Fruit fly (Drosophila melanogaster): ENCODE data around the gene CG5421.

CG5421 gene

dm6 chr2L:12466506-12467043, 18.6 kb upstream of the CG5421 start (continued):
- no peak for TF ChIP-seq CG4404 (GFP tag; IDR thresholded peaks at IDR 0.05)
- no peak for TF ChIP-seq Asciz (GFP tag; optimal IDR thresholded peaks at IDR 0.05)
- no peak for TF ChIP-seq lola (GFP tag; optimal IDR thresholded peaks at IDR 0.05)
- TF ChIP-seq CG9817 (tag; optimal IDR thresholded peaks at IDR 0.05), result no peak
- TF ChIP-seq Fer1 (GFP tag; optimal IDR thresholded peaks at IDR 0.05), result no peak
- no peak for TF ChIP-seq Pdp1 (GFP tag; optimal IDR thresholded peaks at IDR 0.05)
- no peak for TF ChIP-seq ash1 (GFP tag; optimal IDR thresholded peaks at IDR 0.05)
- no peak for TF ChIP-seq klu (GFP tag; IDR thresholded peaks at IDR 0.05)
- no peak for TF ChIP-seq ac (GFP tag; optimal IDR thresholded peaks at IDR 0.05)

- TF ChIP-seq Hr39 (optimal IDR thresholded peaks at IDR 0.05), result no peak
- peak; percentile 23 for TF ChIP-seq HHEX (GFP tag; optimal IDR thresholded peaks at IDR 0.05)
- peak; percentile 15 for TF ChIP-seq pfk (GFP tag; optimal IDR thresholded peaks at IDR 0.05)
- TF ChIP-seq toy (GFP tag; IDR thresholded peaks at IDR 0.05), result no peak
- TF ChIP-seq fd102C (GFP tag; optimal IDR thresholded peaks at IDR 0.05), result peak; percentile 61
- TF ChIP-seq CG10321 (GFP tag; IDR thresholded peaks at IDR 0.05), result no peak
- no peak for TF ChIP-seq CG16779 (GFP tag; IDR thresholded peaks at IDR 0.05)
- peak; percentile 47 for TF ChIP-seq CG2202 (tag; optimal IDR thresholded peaks at IDR 0.05)
- TF ChIP-seq sens-2 (GFP tag; IDR thresholded peaks at IDR 0.05), result no peak
- peak; percentile 45 for TF ChIP-seq CG17568 (GFP tag; optimal IDR thresholded peaks at IDR 0.05)
- TF ChIP-seq ash1 (GFP tag; optimal IDR thresholded peaks at IDR 0.05), result no peak
- TF ChIP-seq Pdp1 (GFP tag; optimal IDR thresholded peaks at IDR 0.05), result peak in 1 of 2 experiments; percentile 72
- peak; percentile 56 for TF ChIP-seq gem (tag; optimal IDR thresholded peaks at IDR 0.05)
- TF ChIP-seq sim (GFP tag; IDR thresholded peaks at IDR 0.05), result no peak
- no peak for TF ChIP-seq Elba2 (GFP tag; optimal IDR thresholded peaks at IDR 0.05)
- no peak for TF ChIP-seq her (GFP tag; optimal IDR thresholded peaks at IDR 0.05)
- no peak for TF ChIP-seq Side (GFP tag; optimal IDR thresholded peaks at IDR 0.05)
- peak; percentile 70 for TF ChIP-seq CG6813 (GFP tag; optimal IDR thresholded peaks at IDR 0.05)
- peak; percentile 59 for TF ChIP-seq dmrt11E (tag; optimal IDR thresholded peaks at IDR 0.05)
- no peak for TF ChIP-seq Hmx (GFP tag; optimal IDR thresholded peaks at IDR 0.05)
- TF ChIP-seq Dp (GFP tag; optimal IDR thresholded peaks at IDR 0.05), result no peak
- no peak for TF ChIP-seq disco-r (GFP tag; optimal IDR thresholded peaks at IDR 0.05)
- TF ChIP-seq bigmax (GFP tag; optimal IDR thresholded peaks at IDR 0.05), result no peak
- TF ChIP-seq ewg (GFP tag; optimal IDR thresholded peaks at IDR 0.05), result no peak
- 0 out of 2 replicates have a peak, but pooled peaks have one; percentile 22 for TF ChIP-seq seq (GFP tag; IDR thresholded peaks at IDR 0.05)
- no peak for TF ChIP-seq CG6683 (GFP tag; optimal IDR thresholded peaks at IDR 0.05)
- TF ChIP-seq bsh (GFP tag; optimal IDR thresholded peaks at IDR 0.05), result peak in 1 of 2 experiments; percentile 54
- TF ChIP-seq lab (GFP tag; optimal IDR thresholded peaks at IDR 0.05), result peak; percentile 56
- no peak for TF ChIP-seq hb (GFP tag; IDR thresholded peaks at IDR 0.05; ENCODE audit: partially characterized antibody)
- peak; percentile 10 for TF ChIP-seq CG1233 (GFP tag; optimal IDR thresholded peaks at IDR 0.05)
- no peak for TF ChIP-seq shn (GFP tag; optimal IDR thresholded peaks at IDR 0.05)
- TF ChIP-seq eyg (GFP tag; optimal IDR thresholded peaks at IDR 0.05), result no peak
- TF ChIP-seq esg (GFP tag; conservative IDR thresholded peaks at IDR 0.05), result no peak
- peak; percentile 31 for TF ChIP-seq CG13424 (tag; optimal IDR thresholded peaks at IDR 0.05)
- peak; percentile 10 for TF ChIP-seq Jarid2 (GFP tag; optimal IDR thresholded peaks at IDR 0.05)
- 0 out of 2 replicates have a peak, but pooled peaks have one; percentile 17 for TF ChIP-seq onecut (GFP tag; IDR thresholded peaks at IDR 0.05)
- no peak for TF ChIP-seq fru (optimal IDR thresholded peaks at IDR 0.05)
- TF ChIP-seq CG1603 (tag; optimal IDR thresholded peaks at IDR 0.05), result no peak
- TF ChIP-seq Mrtf (GFP tag; IDR thresholded peaks at IDR 0.05), result no peak
- TF ChIP-seq gsb (GFP tag; IDR thresholded peaks at IDR 0.05), result no peak
Observed at dm6 chr2L:12465164-12466011, 17.5 kb upstream of the CG5421 start.

All from whole organism, embryonic.